Fruit fly (Drosophila melanogaster) whole organism, pupa: Measurements from ENCODE around the gene CG10600.
A peak's percentile ranks its signal among the peaks of the same experiment; 100 is the strongest.

Experiments used
- CG10348 ChIP-seq: fragments of 200-800 bp; sonication (Bioruptor generic); IDR thresholded peaks from 2 replicates; pipeline ENCODE4 v1.3.6; 2022; ENCODE audit warnings: missing biosample characterization, missing genetic modification characterization
- CG12605 ChIP-seq: fragments of 200-800 bp; sonication (Bioruptor generic); IDR thresholded peaks from 2 replicates; pipeline ENCODE4 v1.3.6; 2022; ENCODE audit warnings: missing biosample characterization, missing genetic modification characterization
- CG13204 ChIP-seq: fragments of 200-800 bp; sonication (Bioruptor generic); optimal IDR thresholded peaks from 2 replicates; lab custom pipeline; 2018; ENCODE audit warnings: missing biosample characterization, mild to moderate bottlenecking, missing genetic modification characterization, moderate library complexity
- CG14655 ChIP-seq: fragments of 200-800 bp; sonication (Bioruptor generic); optimal IDR thresholded peaks from 3 replicates; lab custom pipeline; 2017; ENCODE audit warnings: mild to moderate bottlenecking, missing biosample characterization, missing genetic modification reagents, missing genetic modification characterization
- CG15710 ChIP-seq: fragments of 200-800 bp; sonication (Bioruptor generic); optimal IDR thresholded peaks from 2 replicates; lab custom pipeline; 2018; ENCODE audit warnings: missing biosample characterization, mild to moderate bottlenecking, missing genetic modification characterization, moderate library complexity
- CG17806 ChIP-seq: fragments of 200-800 bp; sonication (Bioruptor generic); optimal IDR thresholded peaks from 2 replicates; lab custom pipeline; 2018; ENCODE audit warnings: missing biosample characterization, mild to moderate bottlenecking, missing genetic modification characterization, moderate library complexity
- CG32121 ChIP-seq: fragments of 200-800 bp; sonication (Bioruptor generic); IDR thresholded peaks from 2 replicates; pipeline ENCODE4 v1.3.6; 2022; ENCODE audit warnings: missing biosample characterization, missing genetic modification characterization
- CG34367 ChIP-seq: fragments of 200-800 bp; sonication (Bioruptor generic); optimal IDR thresholded peaks from 2 replicates; lab custom pipeline; 2018; ENCODE audit warnings: missing biosample characterization, mild to moderate bottlenecking, missing genetic modification characterization
- CG4496 ChIP-seq: fragments of 200-800 bp; sonication (Bioruptor generic); IDR thresholded peaks from 3 replicates; pipeline ENCODE4 v1.3.6; 2022; ENCODE audit warnings: missing biosample characterization, missing genetic modification characterization
- CG8159 ChIP-seq: fragments of 200-800 bp; sonication (Bioruptor generic); optimal IDR thresholded peaks from 3 replicates; lab custom pipeline; 2018; ENCODE audit warnings: missing biosample characterization, mild to moderate bottlenecking, missing genetic modification characterization, moderate library complexity
- CG8301 ChIP-seq: fragments of 200-800 bp; sonication (Bioruptor generic); optimal IDR thresholded peaks from 2 replicates; lab custom pipeline; 2018; ENCODE audit warnings: missing biosample characterization, mild to moderate bottlenecking, missing genetic modification characterization
- CG9948 ChIP-seq: fragments of 200-800 bp; sonication (Bioruptor generic); optimal IDR thresholded peaks from 2 replicates; lab custom pipeline; 2018; ENCODE audit warnings: missing biosample characterization, mild to moderate bottlenecking, missing genetic modification characterization, moderate library complexity
- D1 ChIP-seq: fragments of 200-800 bp; sonication (Bioruptor generic); optimal IDR thresholded peaks from 2 replicates; lab custom pipeline; 2018; ENCODE audit warnings: missing biosample characterization, mild to moderate bottlenecking, missing genetic modification characterization, moderate library complexity
- EcR ChIP-seq: fragments of 200-800 bp; sonication (Bioruptor generic); optimal IDR thresholded peaks from 3 replicates; lab custom pipeline; 2019; ENCODE audit warnings: missing biosample characterization, missing genetic modification characterization, mild to moderate bottlenecking, moderate library complexity, missing genetic modification reagents
- Ets98B ChIP-seq: fragments of 200-800 bp; sonication (Bioruptor generic); IDR thresholded peaks from 2 replicates; pipeline ENCODE4 v1.3.6; 2022; ENCODE audit warnings: missing biosample characterization, missing genetic modification characterization
- Pif1A ChIP-seq: fragments of 200-800 bp; sonication (Bioruptor generic); optimal IDR thresholded peaks from 3 replicates; lab custom pipeline; 2016; ENCODE audit warnings: missing biosample characterization, missing genetic modification characterization
- Pif1B ChIP-seq: fragments of 200-800 bp; sonication (Bioruptor generic); optimal IDR thresholded peaks from 3 replicates; lab custom pipeline; 2016; ENCODE audit warnings: missing biosample characterization, missing genetic modification characterization
- Snoo ChIP-seq: fragments of 200-800 bp; sonication (Bioruptor generic); optimal IDR thresholded peaks from 3 replicates; lab custom pipeline; 2017; ENCODE audit warnings: missing biosample characterization, mild to moderate bottlenecking, missing genetic modification characterization, inconsistent platforms
- fd96Ca ChIP-seq: fragments of 200-800 bp; sonication (Bioruptor generic); IDR thresholded peaks from 3 replicates; pipeline ENCODE4 v1.3.6; 2022; ENCODE audit warnings: missing biosample characterization, missing genetic modification characterization
- gl ChIP-seq: fragments of 200-800 bp; sonication (Bioruptor generic); optimal IDR thresholded peaks from 2 replicates; lab custom pipeline; 2018; ENCODE audit warnings: missing biosample characterization, mild to moderate bottlenecking, missing genetic modification characterization
- rn ChIP-seq: fragments of 200-800 bp; sonication (Bioruptor generic); IDR thresholded peaks from 2 replicates; pipeline ENCODE4 v1.3.6; 2022; ENCODE audit warnings: missing biosample characterization, missing genetic modification characterization

Gene CG10600

DNA sequence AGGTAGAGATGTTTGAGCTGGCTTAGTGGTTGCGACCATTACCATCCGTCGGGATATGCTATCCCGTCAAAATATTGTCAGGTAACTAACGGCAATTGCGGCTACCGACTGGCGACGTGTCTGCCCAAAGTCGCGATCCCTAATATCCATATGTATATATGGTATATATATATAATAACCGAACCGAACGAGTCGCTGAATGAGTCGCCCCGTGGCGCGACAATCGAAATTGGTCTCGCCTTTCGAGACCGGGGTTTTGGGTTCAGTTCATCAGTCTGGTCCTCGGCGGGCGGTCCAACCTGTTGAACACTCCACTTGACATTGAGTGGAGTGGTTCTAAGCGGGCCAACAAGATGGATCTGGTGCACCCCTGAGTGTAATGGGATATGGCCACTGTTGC lies 35.7 kb upstream of the CG10600 start:
- TF ChIP-seq EcR (GFP tag; lab: Kevin White, UChicago): no peak
- TF ChIP-seq gl: no peak
- TF ChIP-seq CG10348 (GFP tag; lab: Robert Waterston, UW): no peak
- TF ChIP-seq CG8301: no peak
- no peak for TF ChIP-seq CG13204
- no peak for TF ChIP-seq CG8159
- TF ChIP-seq Pif1A (GFP tag; lab: Kevin White, UChicago): no peak
- TF ChIP-seq CG14655: no peak
- TF ChIP-seq Ets98B (GFP tag; lab: Robert Waterston, UW): no peak
- TF ChIP-seq CG32121 (GFP tag; lab: Robert Waterston, UW): no peak

dm6 chr2L:18871822-18872221 lies 32.3 kb upstream of the CG10600 start:
- TF ChIP-seq CG34367 (tag; lab: Kevin White, UChicago): peak; percentile 2
- no peak for TF ChIP-seq CG15710 (tag; lab: Kevin White, UChicago)

dm6 chr2L:18867815-18868214 lies 28.3 kb upstream of the CG10600 start:
- TF ChIP-seq CG13204 (no peak), CG8159 (no peak), CG14655 (no peak), Pif1A (GFP tag; lab: Kevin White, UChicago) (no peak), CG10348 (GFP tag; lab: Robert Waterston, UW) (no peak), Snoo (no peak), CG17806 (tag; lab: Kevin White, UChicago) (no peak), CG34367 (tag; lab: Kevin White, UChicago) (no peak), rn (no peak), gl (no peak), CG12605 (GFP tag; lab: Robert Waterston, UW) (no peak), D1 (tag; lab: Kevin White, UChicago) (no peak), CG32121 (GFP tag; lab: Robert Waterston, UW) (no peak), CG15710 (tag; lab: Kevin White, UChicago) (no peak)

DNA sequence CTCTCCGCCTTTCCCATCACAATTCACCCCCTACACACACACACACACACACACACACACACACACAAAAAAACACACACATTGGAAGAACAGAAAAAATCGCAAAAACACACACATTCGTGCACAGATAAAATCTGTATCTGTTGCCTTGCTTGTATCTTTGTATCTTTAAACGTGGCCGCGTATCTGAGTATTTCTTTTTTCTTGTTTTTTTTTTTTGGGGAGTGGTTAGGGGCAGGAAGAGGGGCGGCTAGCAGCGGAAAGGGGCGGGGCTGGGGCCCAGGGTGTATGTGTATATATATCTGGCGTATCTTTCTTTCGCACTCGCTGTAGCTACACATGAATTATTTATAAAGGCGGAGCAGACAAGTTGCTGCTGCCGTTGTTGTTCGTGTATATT lies 27.1 kb upstream of the CG10600 start:
- TF ChIP-seq gl: peak; percentile 3
- TF ChIP-seq CG34367 (tag; lab: Kevin White, UChicago): peak; percentile 15
- 0 out of 2 replicates have a peak, but pooled peaks have one; percentile 11 for TF ChIP-seq Ets98B (GFP tag; lab: Robert Waterston, UW)
- no peak for TF ChIP-seq CG12605 (GFP tag; lab: Robert Waterston, UW)
- peak; percentile 20 for TF ChIP-seq Snoo
- TF ChIP-seq CG9948 (tag; lab: Kevin White, UChicago): no peak
- peak; percentile 33; the same call in 1 of the 3 replicates for TF ChIP-seq CG4496 (GFP tag; lab: Robert Waterston, UW)

- TF ChIP-seq CG14655: no peak
- no peak for TF ChIP-seq rn
- TF ChIP-seq CG9948 (tag; lab: Kevin White, UChicago): no peak
- no peak for TF ChIP-seq CG8301
- no peak for TF ChIP-seq Pif1A (GFP tag; lab: Kevin White, UChicago)
- TF ChIP-seq CG34367 (tag; lab: Kevin White, UChicago): no peak
- no peak for TF ChIP-seq CG17806 (tag; lab: Kevin White, UChicago)
- TF ChIP-seq Ets98B (GFP tag; lab: Robert Waterston, UW): no peak
These were observed 25.5 kb upstream of the CG10600 start for dm6 chr2L:18864981-18865380.

dm6 chr2L:18864093-18864492 lies 24.6 kb upstream of the CG10600 start:
- TF ChIP-seq CG34367 (tag; lab: Kevin White, UChicago) (no peak), CG15710 (tag; lab: Kevin White, UChicago) (no peak), CG9948 (tag; lab: Kevin White, UChicago) (no peak), Snoo (no peak), D1 (tag; lab: Kevin White, UChicago) (no peak), CG13204 (no peak), CG12605 (GFP tag; lab: Robert Waterston, UW) (no peak), CG4496 (GFP tag; lab: Robert Waterston, UW) (no peak), Pif1B (GFP tag; lab: Kevin White, UChicago) (no peak), rn (no peak), gl (no peak), CG8301 (no peak), CG17806 (tag; lab: Kevin White, UChicago) (no peak)
- TF ChIP-seq, all 21 proteins: peak for 0

DNA sequence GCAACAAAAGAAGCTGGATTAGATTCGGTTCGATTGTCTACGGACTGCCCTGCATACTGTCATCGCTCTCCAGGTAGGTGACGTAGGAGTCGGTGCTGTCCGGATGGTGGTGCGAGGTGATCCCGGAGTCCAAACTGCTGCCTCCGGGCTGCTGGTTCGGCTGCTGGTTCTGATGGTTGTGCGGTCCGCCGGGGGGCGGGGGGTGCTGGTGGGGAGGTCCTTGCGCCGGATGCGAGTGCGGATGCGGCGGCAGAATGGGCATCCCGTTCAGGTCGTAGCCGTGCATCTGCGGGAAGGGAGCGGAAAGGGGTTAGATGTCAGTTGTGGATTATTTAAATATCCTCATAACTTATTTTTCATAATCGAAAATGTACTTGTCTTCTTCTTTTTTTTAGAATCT lies 21.4 kb upstream of the CG10600 start:
- no peak for TF ChIP-seq Snoo
- TF ChIP-seq fd96Ca (GFP tag; lab: Robert Waterston, UW): no peak
- TF ChIP-seq gl: no peak
- no peak for TF ChIP-seq rn
- no peak for TF ChIP-seq EcR (GFP tag; lab: Kevin White, UChicago)
- no peak for TF ChIP-seq CG13204
- TF ChIP-seq CG12605 (GFP tag; lab: Robert Waterston, UW): no peak
- no peak for TF ChIP-seq CG32121 (GFP tag; lab: Robert Waterston, UW)
- TF ChIP-seq CG17806 (tag; lab: Kevin White, UChicago): no peak
- no peak for TF ChIP-seq D1 (tag; lab: Kevin White, UChicago)
- no peak for TF ChIP-seq CG9948 (tag; lab: Kevin White, UChicago)
- TF ChIP-seq CG8301: no peak
- TF ChIP-seq Pif1B (GFP tag; lab: Kevin White, UChicago): no peak
- TF ChIP-seq CG34367 (tag; lab: Kevin White, UChicago): no peak
- TF ChIP-seq CG4496 (GFP tag; lab: Robert Waterston, UW): no peak
- TF ChIP-seq Ets98B (GFP tag; lab: Robert Waterston, UW): no peak
- no peak for TF ChIP-seq CG15710 (tag; lab: Kevin White, UChicago)
- no peak for TF ChIP-seq CG8159
- TF ChIP-seq CG14655: no peak
